Fruit fly (Drosophila melanogaster) whole organism, pupa: Measurements from ENCODE around the gene Cht11.

ENCODE experiments used
- CG10348 ChIP-seq: fragments of 200-800 bp; sonication (Bioruptor generic); IDR thresholded peaks from 2 replicates; pipeline ENCODE4 v1.3.6; 2022; ENCODE audit warnings: missing biosample characterization, missing genetic modification characterization
- CG12605 ChIP-seq: fragments of 200-800 bp; sonication (Bioruptor generic); IDR thresholded peaks from 2 replicates; pipeline ENCODE4 v1.3.6; 2022; ENCODE audit warnings: missing biosample characterization, missing genetic modification characterization
- CG14655 ChIP-seq: fragments of 200-800 bp; sonication (Bioruptor generic); optimal IDR thresholded peaks from 3 replicates; lab custom pipeline; 2017; ENCODE audit warnings: mild to moderate bottlenecking, missing biosample characterization, missing genetic modification reagents, missing genetic modification characterization
- CG15710 ChIP-seq: fragments of 200-800 bp; sonication (Bioruptor generic); optimal IDR thresholded peaks from 2 replicates; lab custom pipeline; 2018; ENCODE audit warnings: missing biosample characterization, mild to moderate bottlenecking, missing genetic modification characterization, moderate library complexity
- CG32121 ChIP-seq: fragments of 200-800 bp; sonication (Bioruptor generic); IDR thresholded peaks from 2 replicates; pipeline ENCODE4 v1.3.6; 2022; ENCODE audit warnings: missing biosample characterization, missing genetic modification characterization
- CG4496 ChIP-seq: fragments of 200-800 bp; sonication (Bioruptor generic); IDR thresholded peaks from 3 replicates; pipeline ENCODE4 v1.3.6; 2022; ENCODE audit warnings: missing biosample characterization, missing genetic modification characterization
- CG8159 ChIP-seq: fragments of 200-800 bp; sonication (Bioruptor generic); optimal IDR thresholded peaks from 3 replicates; lab custom pipeline; 2018; ENCODE audit warnings: missing biosample characterization, mild to moderate bottlenecking, missing genetic modification characterization, moderate library complexity
- EcR ChIP-seq: fragments of 200-800 bp; sonication (Bioruptor generic); optimal IDR thresholded peaks from 3 replicates; lab custom pipeline; 2019; ENCODE audit warnings: missing biosample characterization, missing genetic modification characterization, mild to moderate bottlenecking, moderate library complexity, missing genetic modification reagents
- Snoo ChIP-seq: fragments of 200-800 bp; sonication (Bioruptor generic); optimal IDR thresholded peaks from 3 replicates; lab custom pipeline; 2017; ENCODE audit warnings: missing biosample characterization, mild to moderate bottlenecking, missing genetic modification characterization, inconsistent platforms
- fd96Ca ChIP-seq: fragments of 200-800 bp; sonication (Bioruptor generic); IDR thresholded peaks from 3 replicates; pipeline ENCODE4 v1.3.6; 2022; ENCODE audit warnings: missing biosample characterization, missing genetic modification characterization
- rn ChIP-seq: fragments of 200-800 bp; sonication (Bioruptor generic); IDR thresholded peaks from 2 replicates; pipeline ENCODE4 v1.3.6; 2022; ENCODE audit warnings: missing biosample characterization, missing genetic modification characterization

- TF ChIP-seq CG15710 (tag; lab: Kevin White, UChicago), result no peak
- no peak for TF ChIP-seq CG10348 (GFP tag; lab: Robert Waterston, UW)
- no peak for TF ChIP-seq CG12605
- no peak for TF ChIP-seq fd96Ca (GFP tag; lab: Robert Waterston, UW)
- TF ChIP-seq CG8159 (tag; lab: Kevin White, UChicago), result no peak
- 0 out of 3 replicates have a peak, but pooled peaks have one; percentile 10 for TF ChIP-seq CG4496 (GFP tag; lab: Robert Waterston, UW)
- TF ChIP-seq rn (GFP tag; lab: Robert Waterston, UW), result no peak
- TF ChIP-seq CG14655 (GFP tag; lab: Kevin White, UChicago), result no peak
- TF ChIP-seq CG32121, result no peak
- no peak for TF ChIP-seq Snoo
- no peak for TF ChIP-seq EcR (GFP tag; lab: Kevin White, UChicago)
Observed at dm6 chrX:6868629-6869579, 19.6 kb upstream of the Cht11 start.
